Worm (Caenorhabditis elegans): ENCODE results near the gene K03B4.1.

K03B4.1 gene

DNA sequence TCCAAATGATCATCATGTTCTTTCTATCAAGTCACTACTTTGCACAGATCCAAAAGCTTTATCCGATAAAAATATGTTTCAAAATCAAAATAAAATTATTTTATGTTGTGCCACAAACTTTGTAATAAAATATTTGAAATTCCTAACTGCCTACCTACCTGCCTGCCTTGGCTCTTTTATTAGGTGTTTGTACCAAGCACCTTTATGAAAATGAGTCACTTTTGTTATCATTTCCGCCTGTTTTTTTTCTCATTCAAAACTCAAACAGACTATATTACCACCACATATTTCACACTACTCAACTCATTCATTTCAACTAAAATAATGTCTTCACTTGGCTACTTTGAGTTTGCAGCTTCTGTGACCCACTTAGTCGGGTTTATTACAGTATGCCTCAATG is 35.3 kb downstream of the K03B4.1 start, which contains the start of gene F39G3.4:
Gene F39G3.4 (plus strand): TSS at position 301 of the 400 bp plus-strand sequence.
- no peak for TF ChIP-seq Y22D7AL.16 (tag; optimal IDR thresholded peaks at IDR 0.05)

DNA sequence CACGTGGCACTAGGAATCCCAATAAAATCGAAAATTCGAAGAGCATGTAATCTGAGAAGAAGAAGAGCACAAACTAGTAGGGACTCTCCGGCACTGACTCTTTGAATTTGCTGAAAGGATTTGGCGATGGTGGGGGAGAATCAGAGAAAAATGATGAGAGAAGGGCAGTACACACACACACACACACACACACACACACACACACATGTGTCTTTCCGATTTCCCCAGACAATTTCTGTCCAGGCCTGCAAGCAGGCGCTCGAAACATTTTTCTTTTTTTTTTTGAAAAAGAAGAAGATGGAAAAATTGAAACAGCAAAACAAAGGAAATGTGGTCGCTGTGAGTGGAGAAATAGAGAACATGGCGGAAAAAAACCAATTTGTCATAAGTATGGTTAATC is 40.9 kb downstream of the K03B4.1 start, which contains the start of gene tig-2:
Gene tig-2 (minus strand): TSS at position 87 of the 400 bp plus-strand sequence.
- peak; percentile 48 for TF ChIP-seq ceh-18 (tag; optimal IDR thresholded peaks at IDR 0.05)
- TF ChIP-seq nfya-1 (tag; optimal IDR thresholded peaks at IDR 0.05) = peak; percentile 23
- TF ChIP-seq tbx-2 (tag; optimal IDR thresholded peaks at IDR 0.05) = peak; percentile 8
- TF ChIP-seq sdc-2 (tag; optimal IDR thresholded peaks at IDR 0.05) = no peak
- TF ChIP-seq ceh-45 (GFP tag; IDR thresholded peaks at IDR 0.05) = no peak

DNA sequence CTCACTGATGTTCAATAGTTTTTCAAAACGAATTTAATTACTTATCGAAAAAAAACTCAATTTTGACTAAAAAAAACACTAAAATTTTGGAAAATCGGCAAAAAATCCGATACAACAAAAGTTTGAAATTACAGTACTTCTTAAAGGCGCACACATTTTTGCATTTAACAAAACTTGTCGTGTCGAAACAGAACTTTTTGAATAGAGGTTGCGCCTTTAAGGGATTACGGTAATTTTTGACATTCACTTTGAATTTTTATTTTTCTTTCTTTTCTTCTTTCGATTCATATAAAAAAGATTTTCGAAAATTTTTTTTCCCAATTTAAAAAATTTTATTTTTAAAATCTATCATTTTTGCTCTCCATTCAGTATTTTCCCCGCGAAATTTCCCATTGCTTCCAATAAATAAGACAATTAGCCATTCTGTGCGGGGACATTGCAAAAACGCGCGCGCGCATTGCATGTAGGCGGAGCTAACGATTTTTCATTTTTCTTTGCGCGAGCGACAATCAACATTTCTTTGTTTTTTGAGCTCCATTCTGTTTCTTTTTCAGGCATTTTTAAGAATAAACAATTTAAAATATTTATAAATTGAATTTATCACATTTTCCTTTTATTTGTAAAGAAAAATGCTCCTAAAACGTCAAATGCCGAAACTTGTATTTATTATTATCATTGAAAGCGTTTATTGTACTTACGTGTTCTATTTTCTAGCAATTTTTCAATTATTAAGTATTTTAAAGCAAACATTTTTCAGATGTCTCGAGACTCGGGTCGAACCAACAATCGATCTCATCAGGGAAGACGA is 42.2 kb downstream of the K03B4.1 start, which contains the start of gene F39G3.3:
Gene F39G3.3 (plus strand): TSS at position 758 of the 808 bp plus-strand sequence.
- TF ChIP-seq pat-9 (tag; optimal IDR thresholded peaks at IDR 0.05) = peak; percentile 55
- peak; percentile 2 for TF ChIP-seq pag-3 (tag; optimal IDR thresholded peaks at IDR 0.05; ENCODE audit: borderline replicate concordance)
- peak; percentile 82 for TF ChIP-seq rnt-1 (tag; optimal IDR thresholded peaks at IDR 0.05)
- TF ChIP-seq fkh-10 (GFP tag; optimal IDR thresholded peaks at IDR 0.05) = peak; percentile 66
- peak; percentile 74 for TF ChIP-seq ztf-16 (tag; optimal IDR thresholded peaks at IDR 0.05)
- TF ChIP-seq lin-11 (tag; optimal IDR thresholded peaks at IDR 0.05) = peak; percentile 78
- no peak for TF ChIP-seq hlh-30 (tag; optimal IDR thresholded peaks at IDR 0.05; ENCODE audit: insufficient read depth)
- peak; percentile 70 for TF ChIP-seq dmd-4 (tag; optimal IDR thresholded peaks at IDR 0.05; ENCODE audit: borderline replicate concordance)
- peak; percentile 91 for TF ChIP-seq ttx-3 (tag; optimal IDR thresholded peaks at IDR 0.05)
- TF ChIP-seq unc-55 (GFP tag; optimal IDR thresholded peaks at IDR 0.05) = no peak
- peak; percentile 95 for TF ChIP-seq elt-2 (tag; optimal IDR thresholded peaks at IDR 0.05)
- peak; percentile 67 for TF ChIP-seq sdc-2 (tag; optimal IDR thresholded peaks at IDR 0.05)
- peak; percentile 68 for TF ChIP-seq ceh-45 (GFP tag; IDR thresholded peaks at IDR 0.05)
- peak; percentile 83 for TF ChIP-seq C38D4.7 (GFP tag; optimal IDR thresholded peaks at IDR 0.05)
- no peak for TF ChIP-seq ama-1 (optimal IDR thresholded peaks at IDR 0.05)
- peak; percentile 83 for TF ChIP-seq fkh-6 (tag; optimal IDR thresholded peaks at IDR 0.05)
- peak; percentile 82 for TF ChIP-seq sox-2 (GFP tag; IDR thresholded peaks at IDR 0.05)
- peak; percentile 70 for TF ChIP-seq hlh-13 (GFP tag; optimal IDR thresholded peaks at IDR 0.05)
- peak; percentile 88 for TF ChIP-seq pha-2 (tag; optimal IDR thresholded peaks at IDR 0.05)
- TF ChIP-seq unc-42 (tag; optimal IDR thresholded peaks at IDR 0.05) = peak; percentile 92
- TF ChIP-seq ceh-6 (GFP tag; optimal IDR thresholded peaks at IDR 0.05) = peak; percentile 63
- TF ChIP-seq ceh-24 (tag; optimal IDR thresholded peaks at IDR 0.05) = peak; percentile 65
- peak; percentile 62 for TF ChIP-seq lim-6 (tag; optimal IDR thresholded peaks at IDR 0.05)
- TF ChIP-seq ref-2 (tag; optimal IDR thresholded peaks at IDR 0.05) = peak; percentile 71
- peak; percentile 65 for TF ChIP-seq T23F11.4 (GFP tag; optimal IDR thresholded peaks at IDR 0.05)
- no peak for TF ChIP-seq pha-4 (tag; optimal IDR thresholded peaks at IDR 0.05)
- no peak for TF ChIP-seq nhr-11 (tag; optimal IDR thresholded peaks at IDR 0.05)
- peak; percentile 58 for TF ChIP-seq ceh-18 (tag; optimal IDR thresholded peaks at IDR 0.05)
- TF ChIP-seq unc-86 (tag; optimal IDR thresholded peaks at IDR 0.05) = peak; percentile 93
- TF ChIP-seq ets-4 (tag; optimal IDR thresholded peaks at IDR 0.05) = peak; percentile 66
- no peak for TF ChIP-seq ceh-9 (tag; optimal IDR thresholded peaks at IDR 0.05)
- TF ChIP-seq odd-2 (tag; optimal IDR thresholded peaks at IDR 0.05) = peak; percentile 90
- peak; percentile 89 for TF ChIP-seq nfya-1 (tag; optimal IDR thresholded peaks at IDR 0.05)
- TF ChIP-seq ceh-34 (tag; optimal IDR thresholded peaks at IDR 0.05) = peak; percentile 86
- no peak for TF ChIP-seq mec-3 (tag; optimal IDR thresholded peaks at IDR 0.05; ENCODE audit: borderline replicate concordance)
- TF ChIP-seq hlh-15 (tag; optimal IDR thresholded peaks at IDR 0.05) = peak; percentile 79
- peak; percentile 88 for TF ChIP-seq sox-4 (tag; optimal IDR thresholded peaks at IDR 0.05)
- TF ChIP-seq ceh-19 (GFP tag; optimal IDR thresholded peaks at IDR 0.05) = peak; percentile 88
- peak; percentile 88 for TF ChIP-seq ceh-48 (tag; optimal IDR thresholded peaks at IDR 0.05)
- peak; percentile 77 for TF ChIP-seq syd-9 (tag; optimal IDR thresholded peaks at IDR 0.05)
- peak; percentile 25 for TF ChIP-seq pax-1 (tag; optimal IDR thresholded peaks at IDR 0.05)
- peak; percentile 83 for TF ChIP-seq K02D7.2 (tag; optimal IDR thresholded peaks at IDR 0.05)
- TF ChIP-seq che-1 (tag; optimal IDR thresholded peaks at IDR 0.05) = peak; percentile 77
- peak; percentile 89 for TF ChIP-seq ceh-31 (tag; optimal IDR thresholded peaks at IDR 0.05)
